Fruit fly (Drosophila melanogaster) whole organism, wandering third instar larva: ENCODE results near the gene CG5191.

ENCODE experiments used
- Abd-B ChIP-seq: fragments of >200 bp; optimal IDR thresholded peaks from 2 replicates; lab custom pipeline; 2017; ENCODE audit warnings: missing biosample characterization, missing genetic modification characterization
- CG32264 ChIP-seq: fragments of 200-800 bp; sonication (Bioruptor generic); optimal IDR thresholded peaks from 2 replicates; lab custom pipeline; 2016; ENCODE audit warnings: missing biosample characterization, missing genetic modification characterization
- CG9705 ChIP-seq: fragments of 200-800 bp; sonication (Bioruptor generic); optimal IDR thresholded peaks from 2 replicates; lab custom pipeline; 2018; ENCODE audit warnings: missing biosample characterization, mild to moderate bottlenecking, missing genetic modification characterization
- CrebA ChIP-seq: fragments of 200-800 bp; sonication (Bioruptor generic); optimal IDR thresholded peaks from 2 replicates; lab custom pipeline; 2016; ENCODE audit warnings: missing biosample characterization, mild to moderate bottlenecking, missing genetic modification characterization, borderline replicate concordance
- Dfd ChIP-seq: fragments of >200 bp; optimal IDR thresholded peaks from 2 replicates; lab custom pipeline; 2017; ENCODE audit warnings: missing biosample characterization, missing genetic modification characterization
- HLH106 ChIP-seq: fragments of 200-800 bp; optimal IDR thresholded peaks from 3 replicates; lab custom pipeline; 2019; ENCODE audit warnings: missing biosample characterization, mild to moderate bottlenecking, missing genetic modification characterization, moderate library complexity
- Hnf4 ChIP-seq: fragments of 200-800 bp; sonication (Bioruptor generic); optimal IDR thresholded peaks from 2 replicates; lab custom pipeline; 2016; ENCODE audit warnings: missing biosample characterization, mild to moderate bottlenecking, missing genetic modification characterization
- Hr83 ChIP-seq: fragments of 200-300 bp; sonication (Bioruptor generic); optimal IDR thresholded peaks from 2 replicates; lab custom pipeline; 2016; ENCODE audit warnings: missing biosample characterization, mild to moderate bottlenecking, missing genetic modification characterization, moderate library complexity; ENCODE audit not compliant: poor library complexity, severe bottlenecking
- Jra ChIP-seq: sonication (Bioruptor generic); optimal IDR thresholded peaks from 2 replicates; lab custom pipeline; 2016; ENCODE audit warnings: missing biosample characterization, missing genetic modification characterization
- Myc ChIP-seq: fragments of >200 bp; optimal IDR thresholded peaks from 2 replicates; lab custom pipeline; 2017
- N ChIP-seq: fragments of >200 bp; optimal IDR thresholded peaks from 2 replicates; lab custom pipeline; 2018; ENCODE audit warnings: missing biosample characterization, missing external identifiers, missing genetic modification characterization
- OdsH ChIP-seq: fragments of 200-800 bp; sonication (Bioruptor generic); optimal IDR thresholded peaks from 2 replicates; lab custom pipeline; 2016; ENCODE audit warnings: missing biosample characterization, mild to moderate bottlenecking, missing genetic modification characterization
- Rel ChIP-seq, 2 experiments: fragments of 200-800 bp; sonication (Bioruptor generic) in 1 of 2; optimal IDR thresholded peaks; 2 replicates in 1 of 2; 3 replicates in 1 of 2; lab custom pipeline; 2016 to 2019; ENCODE audit warnings: mild to moderate bottlenecking in 2 of 2, missing biosample characterization in 2 of 2, missing genetic modification characterization in 2 of 2, moderate library complexity in 1 of 2
- Sp1 ChIP-seq: fragments of 200-800 bp; sonication (Bioruptor generic); optimal IDR thresholded peaks from 3 replicates; lab custom pipeline; 2019; ENCODE audit warnings: missing biosample characterization, mild to moderate bottlenecking, missing genetic modification characterization, moderate library complexity
- Vsx2 ChIP-seq: fragments of 200-300, 225-300 bp; sonication (Bioruptor generic); optimal IDR thresholded peaks from 2 replicates; lab custom pipeline; 2018; ENCODE audit warnings: missing biosample characterization, missing genetic modification characterization; ENCODE audit not compliant: partially characterized antibody
- br ChIP-seq: fragments of 200-800 bp; sonication (Bioruptor generic); optimal IDR thresholded peaks from 2 replicates; lab custom pipeline; 2016; ENCODE audit warnings: missing biosample characterization, missing genetic modification characterization
- brk ChIP-seq: fragments of 200-800 bp; sonication (Bioruptor generic); optimal IDR thresholded peaks from 2 replicates; lab custom pipeline; 2016; ENCODE audit warnings: missing biosample characterization, mild to moderate bottlenecking, missing genetic modification characterization
- dl ChIP-seq, 2 experiments: fragments of 175-275, 200-275 bp in 1 of 2; fragments of 200-275 bp in 1 of 2; sonication (Bioruptor generic); optimal IDR thresholded peaks; lab custom pipeline; 2018; ENCODE audit warnings: mild to moderate bottlenecking in 2 of 2, missing biosample characterization in 2 of 2, missing genetic modification characterization in 2 of 2, moderate library complexity in 2 of 2; ENCODE audit not compliant: partially characterized antibody in 2 of 2, insufficient read depth in 1 of 2
- dmrt93B ChIP-seq: fragments of 200-800 bp; sonication (Bioruptor generic); optimal IDR thresholded peaks from 2 replicates; lab custom pipeline; 2018; ENCODE audit warnings: missing biosample characterization, mild to moderate bottlenecking, missing genetic modification characterization
- dsf ChIP-seq: sonication (Bioruptor generic); optimal IDR thresholded peaks from 2 replicates; lab custom pipeline; 2016; ENCODE audit warnings: missing biosample characterization, missing genetic modification characterization, borderline replicate concordance
- ey ChIP-seq: fragments of 200-800 bp; sonication (Bioruptor generic); optimal IDR thresholded peaks from 2 replicates; lab custom pipeline; 2016; ENCODE audit warnings: missing biosample characterization, missing genetic modification characterization
- foxo ChIP-seq, 2 experiments: fragments of 200-800 bp; sonication (Bioruptor generic); optimal IDR thresholded peaks; 2 replicates in 1 of 2; 3 replicates in 1 of 2; lab custom pipeline; 2016 to 2017; ENCODE audit warnings: missing biosample characterization in 2 of 2, missing genetic modification characterization in 2 of 2
- fru ChIP-seq: fragments of 200-800 bp; sonication (Bioruptor generic); optimal IDR thresholded peaks from 3 replicates; lab custom pipeline; 2016; ENCODE audit warnings: missing biosample characterization, mild to moderate bottlenecking, missing genetic modification characterization
- h ChIP-seq: fragments of 200-800 bp; sonication (Bioruptor generic); optimal IDR thresholded peaks from 3 replicates; lab custom pipeline; 2016; ENCODE audit warnings: missing biosample characterization, mild to moderate bottlenecking, missing genetic modification characterization
- psq ChIP-seq: fragments of 200-800 bp; sonication (Bioruptor generic); optimal IDR thresholded peaks from 3 replicates; lab custom pipeline; 2017; ENCODE audit warnings: missing biosample characterization, mild to moderate bottlenecking, missing genetic modification characterization, moderate library complexity
- rgr ChIP-seq: fragments of 200-800 bp; sonication (Bioruptor generic); optimal IDR thresholded peaks from 3 replicates; lab custom pipeline; 2016; ENCODE audit warnings: missing biosample characterization, mild to moderate bottlenecking, missing genetic modification characterization
- sage ChIP-seq: fragments of 200-800 bp; sonication (Bioruptor generic); optimal IDR thresholded peaks from 2 replicates; lab custom pipeline; 2016; ENCODE audit warnings: missing biosample characterization, mild to moderate bottlenecking, missing genetic modification characterization
- sv ChIP-seq: fragments of 200-800 bp; sonication (Bioruptor generic); optimal IDR thresholded peaks from 3 replicates; lab custom pipeline; 2016; ENCODE audit warnings: missing biosample characterization, missing genetic modification characterization
- tai ChIP-seq: sonication (Bioruptor generic); optimal IDR thresholded peaks from 2 replicates; lab custom pipeline; 2016; ENCODE audit warnings: missing biosample characterization, missing genetic modification characterization
- woc ChIP-seq: sonication (Bioruptor generic); optimal IDR thresholded peaks from 2 replicates; lab custom pipeline; 2016; ENCODE audit warnings: missing biosample characterization, mild to moderate bottlenecking, missing genetic modification characterization

The CG5191 gene

dm6 chr3R:20546662-20547620, 13.7 kb upstream of the CG5191 start:
- TF ChIP-seq Rel (GFP tag; optimal IDR thresholded peaks at IDR 0.05; lab: Kevin White, UChicago) (no peak), Rel (tag; optimal IDR thresholded peaks at IDR 0.05; lab: Kevin White, UChicago) (peak; percentile 21), h (GFP tag; lab: Kevin White, UChicago) (peak; percentile 24), foxo (GFP tag; optimal IDR thresholded peaks at IDR 0.05; lab: Kevin White, UChicago) (peak in 1 of 2 experiments; percentile 27), fru (GFP tag; lab: Kevin White, UChicago) (no peak), Vsx2 (GFP tag; lab: Kevin White, UChicago) (no peak), Hr83 (GFP tag; lab: Kevin White, UChicago) (no peak)

- TF ChIP-seq sage (GFP tag; lab: Kevin White, UChicago) (peak; percentile 36), rgr (GFP tag; lab: Kevin White, UChicago) (peak; percentile 5), brk (GFP tag; lab: Kevin White, UChicago) (no peak), Rel (GFP tag; optimal IDR thresholded peaks at IDR 0.05; lab: Kevin White, UChicago) (no peak), Rel (tag; optimal IDR thresholded peaks at IDR 0.05; lab: Kevin White, UChicago) (peak; percentile 51), Myc (lab: Kevin White, UChicago) (no peak), Sp1 (GFP tag; lab: Kevin White, UChicago) (no peak), tai (GFP tag; lab: Kevin White, UChicago) (no peak), Vsx2 (GFP tag; lab: Kevin White, UChicago) (no peak)
Measured at dm6 chr3R:20547758-20548157, 12.9 kb upstream of the CG5191 start.

- TF ChIP-seq rgr (GFP tag; lab: Kevin White, UChicago) (no peak), fru (GFP tag; lab: Kevin White, UChicago) (no peak), CrebA (GFP tag; lab: Kevin White, UChicago) (peak; percentile 47)
Measured at dm6 chr3R:20548255-20548654, 12.4 kb upstream of the CG5191 start.

dm6 chr3R:20549017-20549854, 11.4 kb upstream of the CG5191 start:
- TF ChIP-seq h (GFP tag; lab: Kevin White, UChicago) = peak; percentile 21
- peak; percentile 21 for TF ChIP-seq rgr (GFP tag; lab: Kevin White, UChicago)
- TF ChIP-seq CrebA (GFP tag; lab: Kevin White, UChicago) = no peak
- no peak for TF ChIP-seq foxo (GFP tag; optimal IDR thresholded peaks at IDR 0.05; lab: Kevin White, UChicago)
- no peak for TF ChIP-seq Dfd (GFP tag; lab: Kevin White, UChicago)
- TF ChIP-seq N = no peak
- TF ChIP-seq Myc (lab: Kevin White, UChicago) = no peak
- peak; percentile 22 for TF ChIP-seq fru (GFP tag; lab: Kevin White, UChicago)
- TF ChIP-seq psq (GFP tag; lab: Kevin White, UChicago) = no peak
- TF ChIP-seq Rel (GFP tag; optimal IDR thresholded peaks at IDR 0.05; lab: Kevin White, UChicago) = no peak
- peak; percentile 9 for TF ChIP-seq Rel (tag; optimal IDR thresholded peaks at IDR 0.05; lab: Kevin White, UChicago)
- no peak for TF ChIP-seq dl (GFP tag; optimal IDR thresholded peaks at IDR 0.05; lab: Kevin White, UChicago; ENCODE audit: insufficient read depth in 1 of 2, partially characterized antibody in 2 of 2)
- no peak for TF ChIP-seq Jra
- peak; percentile 15 for TF ChIP-seq Hr83 (GFP tag; lab: Kevin White, UChicago)

DNA sequence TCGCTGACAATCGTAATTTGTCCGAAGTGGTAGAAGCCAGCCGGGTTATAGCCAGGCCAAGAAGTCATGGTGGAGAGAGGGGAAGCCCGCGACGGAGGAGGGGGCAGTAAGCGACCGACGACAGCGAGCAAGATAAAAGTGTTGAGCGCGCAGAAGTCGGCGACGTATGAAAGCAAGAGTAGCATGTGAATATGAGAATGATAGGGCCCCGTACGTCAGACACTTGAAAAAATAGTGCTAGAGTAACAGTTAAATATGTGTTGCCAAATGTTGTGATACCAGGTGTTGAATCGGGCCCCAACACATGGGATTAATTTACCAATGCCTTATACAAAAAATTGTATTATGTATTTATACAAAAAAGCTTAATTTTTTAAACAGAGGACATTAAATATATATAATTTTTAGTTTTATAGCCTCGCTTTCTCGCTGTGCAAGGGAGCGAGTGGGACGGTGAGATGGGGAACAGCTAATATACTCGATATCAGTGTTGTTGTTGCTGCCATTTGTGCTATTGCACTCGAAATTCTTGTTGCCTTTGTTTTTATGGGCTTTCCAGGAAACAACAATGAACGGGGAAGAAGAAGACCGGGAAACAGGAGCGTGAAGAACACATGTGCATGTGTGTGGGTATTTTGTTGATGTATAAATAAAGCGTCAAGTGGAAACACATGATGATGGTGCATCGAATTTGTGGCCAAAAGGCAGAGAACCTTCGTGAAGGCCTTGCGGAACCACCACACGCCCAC, 10.6 kb upstream of the CG5191 start:
- TF ChIP-seq br (peak; percentile 76), Hr83 (GFP tag; lab: Kevin White, UChicago) (peak; percentile 61), sv (peak; percentile 58), CG32264 (GFP tag; lab: Kevin White, UChicago) (no peak), fru (GFP tag; lab: Kevin White, UChicago) (peak; percentile 72), tai (GFP tag; lab: Kevin White, UChicago) (no peak), Hnf4 (peak; percentile 56), foxo (GFP tag; optimal IDR thresholded peaks at IDR 0.05; lab: Kevin White, UChicago) (peak in 1 of 2 experiments; percentile 82), sage (GFP tag; lab: Kevin White, UChicago) (peak; percentile 79), psq (GFP tag; lab: Kevin White, UChicago) (peak; percentile 84), Rel (GFP tag; optimal IDR thresholded peaks at IDR 0.05; lab: Kevin White, UChicago) (peak; percentile 62), Rel (tag; optimal IDR thresholded peaks at IDR 0.05; lab: Kevin White, UChicago) (peak; percentile 70), Abd-B (no peak), rgr (GFP tag; lab: Kevin White, UChicago) (peak; percentile 89), woc (GFP tag; lab: Kevin White, UChicago) (peak; percentile 37), HLH106 (tag; lab: Kevin White, UChicago) (peak; percentile 86), h (GFP tag; lab: Kevin White, UChicago) (peak; percentile 86), dmrt93B (GFP tag; lab: Kevin White, UChicago) (peak; percentile 63), Sp1 (GFP tag; lab: Kevin White, UChicago) (peak; percentile 82), CG9705 (peak; percentile 55), ey (GFP tag; lab: Kevin White, UChicago) (peak; percentile 79), dsf (peak; percentile 9), OdsH (GFP tag; lab: Kevin White, UChicago) (peak; percentile 85)
